Fruit fly (Drosophila melanogaster): ENCODE results near the gene yellow-c.
A peak's percentile ranks its signal among the peaks of the same experiment; 100 is the strongest.

yellow-c gene

DNA sequence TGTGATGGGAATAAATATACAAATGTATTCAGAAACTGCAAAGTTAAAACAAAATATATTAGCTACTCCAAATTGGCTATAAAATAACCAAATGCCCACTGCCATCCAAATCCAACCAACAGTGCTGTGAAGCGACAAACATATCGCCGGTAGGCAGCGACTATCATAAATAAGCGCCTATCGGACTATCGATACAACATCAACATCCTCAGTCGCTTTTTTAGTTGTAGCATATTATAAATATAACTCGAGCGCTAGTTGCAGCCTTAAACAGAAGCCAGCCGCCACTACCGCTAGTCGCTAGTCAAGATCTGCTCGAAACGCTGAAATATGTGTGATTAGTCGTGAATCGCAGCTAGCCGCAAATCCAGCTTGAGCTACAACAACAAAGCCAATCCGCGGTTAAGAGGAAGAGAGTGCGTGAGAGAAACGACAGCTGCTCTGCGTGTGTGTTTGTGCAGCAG, 4.1 kb downstream of the yellow-c start (continued):
- TF ChIP-seq CG7745 (tag; optimal IDR thresholded peaks at IDR 0.05) (no peak), CG8281 (tag; optimal IDR thresholded peaks at IDR 0.05) (no peak), CG16863 (GFP tag; optimal IDR thresholded peaks at IDR 0.05) (no peak), Nf-YA (GFP tag; IDR thresholded peaks at IDR 0.05) (no peak), lov (optimal IDR thresholded peaks at IDR 0.05) (no peak), lov (GFP tag; IDR thresholded peaks at IDR 0.05) (no peak; the same call in 2 of the 3 replicates), repo (GFP tag; optimal IDR thresholded peaks at IDR 0.05) (no peak), CG11723 (GFP tag; optimal IDR thresholded peaks at IDR 0.05) (no peak), salm (tag; optimal IDR thresholded peaks at IDR 0.05) (no peak), onecut (GFP tag; IDR thresholded peaks at IDR 0.05) (no peak), Dfd (GFP tag; optimal IDR thresholded peaks at IDR 0.05) (no peak), Dp (GFP tag; optimal IDR thresholded peaks at IDR 0.05) (peak; percentile 25), Sry-δ (GFP tag; optimal IDR thresholded peaks at IDR 0.05) (peak; percentile 76), CG17568 (GFP tag; optimal IDR thresholded peaks at IDR 0.05) (no peak), CG14860 (GFP tag; IDR thresholded peaks at IDR 0.05; ENCODE audit: partially characterized antibody) (peak; percentile 78), CG4282 (GFP tag; optimal IDR thresholded peaks at IDR 0.05) (peak; percentile 21), CG12744 (GFP tag; optimal IDR thresholded peaks at IDR 0.05) (no peak), ttk (GFP tag; IDR thresholded peaks at IDR 0.05) (no peak), Adf1 (GFP tag; IDR thresholded peaks at IDR 0.05) (no peak; the same call in 1 of the 2 replicates), CG7556 (GFP tag; optimal IDR thresholded peaks at IDR 0.05) (no peak), Tbp (GFP tag; optimal IDR thresholded peaks at IDR 0.05) (no peak), CG11560 (tag; IDR thresholded peaks at IDR 0.05) (no peak), ATbp (GFP tag; optimal IDR thresholded peaks at IDR 0.05) (no peak), gt (GFP tag; IDR thresholded peaks at IDR 0.05) (no peak), Mad (GFP tag; optimal IDR thresholded peaks at IDR 0.05) (no peak), CG4404 (GFP tag; IDR thresholded peaks at IDR 0.05) (no peak), CG32772 (GFP tag; IDR thresholded peaks at IDR 0.05) (no peak), CG15696 (tag; optimal IDR thresholded peaks at IDR 0.05) (no peak), CG7372 (GFP tag; IDR thresholded peaks at IDR 0.05) (peak; percentile 19; the same call in 1 of the 2 replicates), CG15269 (tag; optimal IDR thresholded peaks at IDR 0.05) (no peak), CG6272 (GFP tag; IDR thresholded peaks at IDR 0.05) (peak; percentile 55; the same call in 1 of the 2 replicates), Dref (GFP tag; IDR thresholded peaks at IDR 0.05) (peak; percentile 94), ase (GFP tag; IDR thresholded peaks at IDR 0.05) (no peak), sob (GFP tag; IDR thresholded peaks at IDR 0.05) (no peak), CG1603 (tag; optimal IDR thresholded peaks at IDR 0.05) (no peak), jigr1 (GFP tag; IDR thresholded peaks at IDR 0.05) (no peak), slou (GFP tag; optimal IDR thresholded peaks at IDR 0.05) (no peak), CG9215 (GFP tag; IDR thresholded peaks at IDR 0.05) (no peak), CG42726 (GFP tag; IDR thresholded peaks at IDR 0.05; ENCODE audit: partially characterized antibody) (peak; percentile 95), Hey (tag; optimal IDR thresholded peaks at IDR 0.05) (no peak), CG10565 (GFP tag; optimal IDR thresholded peaks at IDR 0.05) (no peak), CG31365 (tag; optimal IDR thresholded peaks at IDR 0.05) (peak; percentile 28), fd64A (GFP tag; optimal IDR thresholded peaks at IDR 0.05) (no peak), cato (GFP tag; optimal IDR thresholded peaks at IDR 0.05; ENCODE audit: borderline replicate concordance) (no peak), CG6791 (GFP tag; IDR thresholded peaks at IDR 0.05; ENCODE audit: partially characterized antibody) (peak; percentile 93), sens-2 (GFP tag; IDR thresholded peaks at IDR 0.05) (no peak), sens (GFP tag) (peak; percentile 82), D (optimal IDR thresholded peaks at IDR 0.05) (no peak), D (GFP tag; optimal IDR thresholded peaks at IDR 0.05) (no peak), ci (GFP tag; IDR thresholded peaks at IDR 0.05) (no peak), her (GFP tag; optimal IDR thresholded peaks at IDR 0.05) (peak; percentile 15), jumu (GFP tag; optimal IDR thresholded peaks at IDR 0.05) (no peak), disco-r (GFP tag; optimal IDR thresholded peaks at IDR 0.05) (no peak)

Measured in whole organism, embryonic.